Worm (Caenorhabditis elegans): Measurements from ENCODE around the gene pqn-71.

The pqn-71 gene

ce11 chrV:15479825-15480224 is 14.3 kb downstream of the pqn-71 start:
- no peak for TF ChIP-seq jun-1 (tag; optimal IDR thresholded peaks at IDR 0.05)
- no peak for TF ChIP-seq nhr-6 (tag; optimal IDR thresholded peaks at IDR 0.05)
- peak; percentile 56; the same call in 1 of the 2 replicates for TF ChIP-seq arid-1 (GFP tag; conservative IDR thresholded peaks at IDR 0.05)
- no peak for TF ChIP-seq nhr-237 (tag; optimal IDR thresholded peaks at IDR 0.05)
- no peak for TF ChIP-seq pqm-1 (tag; optimal IDR thresholded peaks at IDR 0.05)
- TF ChIP-seq lin-1 (GFP tag; IDR thresholded peaks at IDR 0.05), result 0 out of 2 replicates have a peak, but pooled peaks have one; percentile 32
- TF ChIP-seq pha-4 (GFP tag; IDR thresholded peaks at IDR 0.05), result peak; percentile 13; the same call in 1 of the 2 replicates
- no peak for TF ChIP-seq pha-4 (tag; optimal IDR thresholded peaks at IDR 0.05)
- no peak for TF ChIP-seq unc-62 (GFP tag; optimal IDR thresholded peaks at IDR 0.05 in 1 of 2)
- no peak for TF ChIP-seq unc-62 (tag; optimal IDR thresholded peaks at IDR 0.05)
- no peak for TF ChIP-seq saeg-2 (GFP tag; IDR thresholded peaks at IDR 0.05)
- no peak for TF ChIP-seq ZK546.5 (tag; optimal IDR thresholded peaks at IDR 0.05)
- TF ChIP-seq rbr-2 (tag; optimal IDR thresholded peaks at IDR 0.05), result no peak
- TF ChIP-seq skn-1 (tag; optimal IDR thresholded peaks at IDR 0.05), result no peak
- TF ChIP-seq daf-19 (GFP tag; conservative IDR thresholded peaks at IDR 0.05), result no peak
- no peak for TF ChIP-seq mep-1 (tag; optimal IDR thresholded peaks at IDR 0.05)
- TF ChIP-seq tag-97 (GFP tag; IDR thresholded peaks at IDR 0.05), result no peak
- peak; percentile 12 for TF ChIP-seq unc-130 (GFP tag; optimal IDR thresholded peaks at IDR 0.05)
- no peak for TF ChIP-seq attf-4 (tag; optimal IDR thresholded peaks at IDR 0.05)
- TF ChIP-seq set-16 (GFP tag; IDR thresholded peaks at IDR 0.05), result no peak
- TF ChIP-seq lin-39 (tag; optimal IDR thresholded peaks at IDR 0.05), result no peak
- TF ChIP-seq ctbp-1 (GFP tag; IDR thresholded peaks at IDR 0.05), result no peak
- TF ChIP-seq mdl-1 (tag; optimal IDR thresholded peaks at IDR 0.05), result no peak
- TF ChIP-seq Y75B8A.6 (GFP tag; IDR thresholded peaks at IDR 0.05), result peak; percentile 40; the same call in 1 of the 2 replicates
- TF ChIP-seq nhr-111 (GFP tag; optimal IDR thresholded peaks at IDR 0.05), result no peak
- TF ChIP-seq nhr-41 (GFP tag; IDR thresholded peaks at IDR 0.05), result no peak
- no peak for TF ChIP-seq T26A8.4 (GFP tag; IDR thresholded peaks at IDR 0.05)
- TF ChIP-seq mes-2 (tag; optimal IDR thresholded peaks at IDR 0.05; ENCODE audit: poor library complexity, severe bottlenecking), result peak; percentile 49
- peak in 1 of 2 experiments; percentile 32; a peak in 1 of 4 replicates for TF ChIP-seq madf-5 (GFP tag; IDR thresholded peaks at IDR 0.05)
- TF ChIP-seq nhr-10 (tag; optimal IDR thresholded peaks at IDR 0.05), result no peak
- no peak for TF ChIP-seq hif-1 (tag; optimal IDR thresholded peaks at IDR 0.05)
- 0 out of 2 replicates have a peak, but pooled peaks have one; percentile 10 for TF ChIP-seq F26F4.8 (GFP tag; conservative IDR thresholded peaks at IDR 0.05)
- no peak for TF ChIP-seq ceh-20 (GFP tag; IDR thresholded peaks at IDR 0.05)
- TF ChIP-seq mdt-29 (GFP tag; IDR thresholded peaks at IDR 0.05), result no peak
- no peak for TF ChIP-seq lsy-2 (tag; optimal IDR thresholded peaks at IDR 0.05)
- peak; percentile 42 for TF ChIP-seq gei-8 (GFP tag; optimal IDR thresholded peaks at IDR 0.05)
- 0 out of 2 replicates have a peak, but pooled peaks have one; percentile 51 for TF ChIP-seq snpc-1.2 (GFP tag; IDR thresholded peaks at IDR 0.05)
- TF ChIP-seq nhr-102 (tag; optimal IDR thresholded peaks at IDR 0.05), result no peak
- no peak for TF ChIP-seq ceh-82 (tag; optimal IDR thresholded peaks at IDR 0.05)
- TF ChIP-seq sdz-12 (GFP tag; optimal IDR thresholded peaks at IDR 0.05), result no peak
- peak; percentile 68 for TF ChIP-seq lim-7 (GFP tag; IDR thresholded peaks at IDR 0.05)
- no peak for TF ChIP-seq unc-39 (tag; optimal IDR thresholded peaks at IDR 0.05)
- TF ChIP-seq cey-2 (tag; optimal IDR thresholded peaks at IDR 0.05; ENCODE audit: borderline replicate concordance, insufficient read depth), result no peak
- TF ChIP-seq dve-1 (tag; optimal IDR thresholded peaks at IDR 0.05; ENCODE audit: insufficient read depth), result peak; percentile 21
- TF ChIP-seq Y48G9A.11 (GFP tag; IDR thresholded peaks at IDR 0.05), result no peak; the same call in 1 of the 2 replicates
- TF ChIP-seq spr-1 (tag; optimal IDR thresholded peaks at IDR 0.05), result peak; percentile 36
- TF ChIP-seq nhr-48 (tag; optimal IDR thresholded peaks at IDR 0.05), result no peak
- TF ChIP-seq tra-1 (GFP tag; IDR thresholded peaks at IDR 0.05), result no peak
- TF ChIP-seq egl-43 (GFP tag; IDR thresholded peaks at IDR 0.05), result peak; percentile 83
- TF ChIP-seq lin-13 (GFP tag; optimal IDR thresholded peaks at IDR 0.05), result no peak
- no peak for TF ChIP-seq zag-1 (tag; optimal IDR thresholded peaks at IDR 0.05)
- TF ChIP-seq R02D3.7 (tag; optimal IDR thresholded peaks at IDR 0.05), result no peak
